Worm (Caenorhabditis elegans) whole organism, L1 larva: ENCODE data around the gene Y71H2AM.14.
"Not testable (repeated sequence)": the region's sequence is repeated elsewhere in the genome, so short reads cannot be mapped to it uniquely, and the experiment has no call there.

Experiments used
- C04F5.9 ChIP-seq: sonication (generic microtip); optimal IDR thresholded peaks from 2 replicates; lab custom pipeline; 2016; ENCODE audit warnings: missing genetic modification characterization, missing compliant biosample characterization
- C16A3.4 ChIP-seq: fragments of 150-350 bp; optimal IDR thresholded peaks from 2 replicates; lab custom pipeline; 2014; ENCODE audit warnings: missing biosample characterization, missing genetic modification characterization
- F16B12.6 ChIP-seq: fragments of 150-350 bp; optimal IDR thresholded peaks from 2 replicates; lab custom pipeline; 2014; ENCODE audit warnings: missing biosample characterization, missing genetic modification characterization
- ama-1 ChIP-seq: fragments of 150-350 bp; optimal IDR thresholded peaks from 2 replicates; lab custom pipeline; 2014
- blmp-1 ChIP-seq: fragments of 150-350 bp; optimal IDR thresholded peaks from 2 replicates; lab custom pipeline; 2014; ENCODE audit warnings: missing biosample characterization, missing genetic modification characterization
- ceh-63 ChIP-seq: fragments of 200-800 bp; sonication (Bioruptor generic); optimal IDR thresholded peaks from 2 replicates; lab custom pipeline; 2018; ENCODE audit warnings: mild to moderate bottlenecking, missing genetic modification characterization, missing compliant biosample characterization
- ceh-82 ChIP-seq, 3 experiments: fragments of 150-350 bp in 1 of 3; sonication (generic microtip) in 2 of 3; optimal IDR thresholded peaks; 2 replicates each; lab custom pipeline; 2014 to 2017; ENCODE audit warnings: missing biosample characterization in 3 of 3, missing genetic modification characterization in 3 of 3
- ceh-88 ChIP-seq: fragments of 200-800 bp; sonication (Bioruptor generic); IDR thresholded peaks from 2 replicates; pipeline ENCODE4 v1.3.6; 2022; ENCODE audit warnings: missing genetic modification characterization, missing compliant biosample characterization
- dpl-1 ChIP-seq, 3 experiments: fragments of 150-350 bp in 2 of 3; sonication (generic microtip) in 1 of 3; optimal IDR thresholded peaks; 2 replicates each; lab custom pipeline; 2014 to 2017; ENCODE audit warnings: missing biosample characterization in 3 of 3, missing genetic modification characterization in 3 of 3, missing genetic modification reagents in 3 of 3
- efl-1 ChIP-seq, 4 experiments: fragments of 150-350 bp; optimal IDR thresholded peaks in 3 of 4; peaks in 1 of 4; 1 replicate in 1 of 4; 2 replicates in 3 of 4; lab custom pipeline; 2014; ENCODE audit warnings: missing biosample characterization in 2 of 4, missing genetic modification characterization in 2 of 4, missing genetic modification reagents in 2 of 4
- efl-3 ChIP-seq: fragments of 200-800 bp; sonication (Bioruptor generic); optimal IDR thresholded peaks from 2 replicates; lab custom pipeline; 2018; ENCODE audit warnings: mild to moderate bottlenecking, missing genetic modification characterization, missing compliant biosample characterization
- egl-13 ChIP-seq: sonication (generic microtip); optimal IDR thresholded peaks from 2 replicates; lab custom pipeline; 2016; ENCODE audit warnings: missing genotype, missing genetic modification reagents, missing genetic modification characterization, missing compliant biosample characterization
- elt-3 ChIP-seq, 6 experiments: fragments of 150-350 bp in 1 of 6; sonication (generic microtip); optimal IDR thresholded peaks; 2 replicates each; lab custom pipeline; 2017 to 2018; ENCODE audit warnings: missing biosample characterization in 6 of 6, missing genetic modification characterization in 6 of 6, inconsistent platforms in 1 of 6
- fkh-4 ChIP-seq: sonication (generic microtip); optimal IDR thresholded peaks from 2 replicates; lab custom pipeline; 2016; ENCODE audit warnings: missing compliant biosample characterization, missing genetic modification characterization, borderline replicate concordance
- fkh-8 ChIP-seq: sonication (generic microtip); optimal IDR thresholded peaks from 2 replicates; lab custom pipeline; 2016; ENCODE audit warnings: mild to moderate bottlenecking, missing genetic modification characterization, missing compliant biosample characterization
- grh-1 ChIP-seq: fragments of 200-800 bp; sonication (Bioruptor generic); IDR thresholded peaks from 2 replicates; pipeline ENCODE4 v1.3.6; 2022; ENCODE audit warnings: missing genetic modification reagents, missing genetic modification characterization, missing compliant biosample characterization
- hlh-4 ChIP-seq: sonication (generic microtip); optimal IDR thresholded peaks from 2 replicates; lab custom pipeline; 2016; ENCODE audit warnings: mild to moderate bottlenecking, missing genetic modification characterization, missing compliant biosample characterization
- hpl-2 ChIP-seq: fragments of 150-350 bp; optimal IDR thresholded peaks from 2 replicates; lab custom pipeline; 2014; ENCODE audit warnings: missing biosample characterization, missing genetic modification reagents, missing genetic modification characterization
- isw-1 ChIP-seq: fragments of 200-800 bp; sonication (Bioruptor generic); IDR thresholded peaks from 2 replicates; pipeline ENCODE4 v1.3.6; 2022; ENCODE audit warnings: missing genetic modification characterization, missing compliant biosample characterization
- lin-13 ChIP-seq: fragments of 150-350 bp; optimal IDR thresholded peaks from 2 replicates; lab custom pipeline; 2014; ENCODE audit warnings: missing biosample characterization, missing genetic modification reagents, missing genetic modification characterization
- lin-15B ChIP-seq: fragments of 150-350 bp; sonication (generic microtip); optimal IDR thresholded peaks from 3 replicates; lab custom pipeline; 2014; ENCODE audit warnings: missing biosample characterization, missing genetic modification characterization
- lin-35 ChIP-seq, 2 experiments: fragments of 150-350 bp; optimal IDR thresholded peaks; 2 replicates each; lab custom pipeline; 2014; ENCODE audit warnings: missing biosample characterization in 2 of 2, missing genetic modification characterization in 2 of 2, missing genetic modification reagents in 2 of 2
- lsy-2 ChIP-seq, 2 experiments: fragments of 150-350 bp; optimal IDR thresholded peaks; 2 replicates each; lab custom pipeline; 2014; ENCODE audit warnings: missing biosample characterization in 2 of 2, missing genetic modification characterization in 2 of 2
- mep-1 ChIP-seq: fragments of 150-350 bp; optimal IDR thresholded peaks from 2 replicates; lab custom pipeline; 2014; ENCODE audit warnings: missing biosample characterization, missing genetic modification characterization
- nhr-11 ChIP-seq: fragments of 150-350 bp; optimal IDR thresholded peaks from 2 replicates; lab custom pipeline; 2014; ENCODE audit warnings: missing biosample characterization, missing genetic modification characterization
- nhr-12 ChIP-seq: sonication (generic microtip); optimal IDR thresholded peaks from 2 replicates; lab custom pipeline; 2017; ENCODE audit warnings: missing biosample characterization, missing genetic modification characterization
- nhr-20 ChIP-seq: sonication (generic microtip); optimal IDR thresholded peaks from 2 replicates; lab custom pipeline; 2016; ENCODE audit warnings: mild to moderate bottlenecking, missing genetic modification characterization, missing compliant biosample characterization
- nhr-47 ChIP-seq: sonication (generic microtip); optimal IDR thresholded peaks from 2 replicates; lab custom pipeline; 2016; ENCODE audit warnings: mild to moderate bottlenecking, missing genetic modification characterization, moderate library complexity, missing compliant biosample characterization
- nhr-71 ChIP-seq: sonication (generic microtip); optimal IDR thresholded peaks from 2 replicates; lab custom pipeline; 2016; ENCODE audit warnings: mild to moderate bottlenecking, missing genetic modification characterization, moderate library complexity, missing compliant biosample characterization
- nhr-77 ChIP-seq: fragments of 150-350 bp; optimal IDR thresholded peaks from 2 replicates; lab custom pipeline; 2014; ENCODE audit warnings: missing biosample characterization, missing genetic modification characterization
- nhr-90 ChIP-seq: sonication (generic microtip); optimal IDR thresholded peaks from 2 replicates; lab custom pipeline; 2016; ENCODE audit warnings: mild to moderate bottlenecking, missing genetic modification characterization, missing compliant biosample characterization; ENCODE audit not compliant: poor library complexity
- pax-3 ChIP-seq: fragments of 200-800 bp; sonication (Bioruptor generic); optimal IDR thresholded peaks from 2 replicates; lab custom pipeline; 2018; ENCODE audit warnings: mild to moderate bottlenecking, missing genetic modification characterization, moderate library complexity, missing compliant biosample characterization
- pqm-1 ChIP-seq: sonication (generic microtip); optimal IDR thresholded peaks from 3 replicates; lab custom pipeline; 2017; ENCODE audit warnings: missing biosample characterization, missing genetic modification characterization
- skn-1 ChIP-seq: fragments of 150-350 bp; optimal IDR thresholded peaks from 2 replicates; lab custom pipeline; 2014; ENCODE audit warnings: missing biosample characterization, missing genetic modification characterization
- snpc-4 ChIP-seq: fragments of 150-350 bp; optimal IDR thresholded peaks from 2 replicates; lab custom pipeline; 2014; ENCODE audit warnings: missing biosample characterization, missing genetic modification characterization
- snu-23 ChIP-seq: sonication (generic microtip); optimal IDR thresholded peaks from 2 replicates; lab custom pipeline; 2016; ENCODE audit warnings: missing genetic modification characterization, missing compliant biosample characterization
- sptf-1 ChIP-seq: fragments of 150-350 bp; optimal IDR thresholded peaks from 2 replicates; lab custom pipeline; 2014; ENCODE audit warnings: missing biosample characterization, missing genetic modification characterization
- swsn-7 ChIP-seq: sonication (generic microtip); optimal IDR thresholded peaks from 2 replicates; lab custom pipeline; 2016; ENCODE audit warnings: missing genetic modification characterization, missing compliant biosample characterization
- tbx-2 ChIP-seq: sonication (generic microtip); optimal IDR thresholded peaks from 2 replicates; lab custom pipeline; 2016; ENCODE audit warnings: missing genetic modification characterization, missing compliant biosample characterization
- unc-130 ChIP-seq: fragments of 150-350 bp; optimal IDR thresholded peaks from 2 replicates; lab custom pipeline; 2017; ENCODE audit warnings: missing biosample characterization, missing genetic modification characterization, inconsistent platforms
- unc-86 ChIP-seq: sonication (generic microtip); optimal IDR thresholded peaks from 2 replicates; lab custom pipeline; 2016; ENCODE audit warnings: missing genetic modification characterization, missing compliant biosample characterization
- vab-15 ChIP-seq: sonication (generic microtip); optimal IDR thresholded peaks from 2 replicates; lab custom pipeline; 2017; ENCODE audit warnings: missing genotype, mild to moderate bottlenecking, missing genetic modification characterization, missing compliant biosample characterization
- xbp-1 ChIP-seq: sonication (generic microtip); optimal IDR thresholded peaks from 2 replicates; lab custom pipeline; 2016; ENCODE audit warnings: missing genetic modification characterization, missing compliant biosample characterization

The Y71H2AM.14 gene

DNA sequence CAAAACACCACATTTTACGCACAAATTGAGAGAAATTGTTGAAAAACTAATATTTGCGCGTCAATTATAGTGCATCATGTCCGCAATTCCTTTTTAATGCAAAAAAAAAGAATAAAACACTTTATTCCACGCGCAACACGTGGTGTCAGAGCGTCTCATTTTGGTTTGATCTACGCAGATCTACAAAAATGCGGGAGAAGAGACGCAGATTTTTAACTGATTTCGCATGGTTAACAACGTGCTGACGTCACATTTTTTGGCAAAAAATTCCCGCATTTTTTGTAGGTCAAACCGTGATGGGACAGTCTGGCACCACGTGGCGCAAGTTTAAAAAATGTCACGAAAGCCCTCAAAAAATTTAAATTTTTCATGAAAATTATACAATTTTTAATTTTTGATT, 36.2 kb downstream of the Y71H2AM.14 start:
- TF ChIP-seq efl-3 (GFP tag; lab: Kevin White, UChicago), result no peak
- TF ChIP-seq nhr-77, result no peak
- no peak for TF ChIP-seq egl-13 (tag; lab: Kevin White, UChicago)
- TF ChIP-seq nhr-47 (tag; lab: Kevin White, UChicago), result no peak
- no peak for TF ChIP-seq fkh-4 (tag; lab: Kevin White, UChicago)
- TF ChIP-seq vab-15 (tag; lab: Kevin White, UChicago), result no peak
- no peak for TF ChIP-seq nhr-12
- TF ChIP-seq pax-3 (tag; lab: Kevin White, UChicago), result no peak
- no peak for TF ChIP-seq hpl-2
- no peak for TF ChIP-seq C16A3.4 (tag; lab: Kevin White, UChicago)
- no peak for TF ChIP-seq fkh-8
- no peak for TF ChIP-seq ceh-63 (GFP tag; lab: Kevin White, UChicago)
- TF ChIP-seq tbx-2, result no peak
- TF ChIP-seq ama-1 (lab: Kevin White, UChicago), result no peak
- no peak for TF ChIP-seq unc-130 (tag; lab: Kevin White, UChicago)
- TF ChIP-seq grh-1 (GFP tag; lab: Robert Waterston, UW), result no peak
- TF ChIP-seq nhr-20 (tag; lab: Kevin White, UChicago), result no peak
- TF ChIP-seq lin-15B (tag; lab: Kevin White, UChicago), result no peak
- no peak for TF ChIP-seq dpl-1 (GFP tag; optimal IDR thresholded peaks at IDR 0.05; lab: Kevin White, UChicago)
- TF ChIP-seq pqm-1 (tag; lab: Kevin White, UChicago), result no peak

DNA sequence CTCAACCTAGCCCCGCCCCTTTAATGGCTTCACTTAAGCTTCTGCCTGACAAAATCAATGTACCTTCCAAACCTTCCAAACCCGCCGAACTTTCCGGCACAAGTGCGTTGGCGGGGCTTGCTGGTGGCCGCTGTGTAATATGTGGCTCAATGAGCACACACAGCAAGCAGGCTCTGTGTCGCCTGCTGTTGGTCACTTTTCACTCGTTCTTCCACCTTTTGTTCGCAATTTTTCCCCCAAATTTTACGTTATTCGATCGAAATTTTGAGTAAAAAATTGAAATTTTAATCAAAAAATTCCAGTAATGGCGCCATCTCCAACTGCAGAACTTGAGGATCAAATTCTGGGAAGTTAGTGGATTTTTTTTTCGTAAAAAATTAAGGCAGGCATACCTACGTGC, 45.8 kb downstream of the Y71H2AM.14 start, which contains the start of gene set-27:
Gene set-27, plus strand, starts transcription at position 301 of the 400 bp plus-strand sequence.
- TF ChIP-seq efl-1 (optimal IDR thresholded peaks at IDR 0.05; lab: Kevin White, UChicago), result no peak
- peak in 1 of 2 experiments; percentile 31 for TF ChIP-seq efl-1 (GFP tag; optimal IDR thresholded peaks at IDR 0.05 in 1 of 2; lab: Kevin White, UChicago)
- TF ChIP-seq elt-3 (tag; optimal IDR thresholded peaks at IDR 0.05; lab: Kevin White, UChicago), result no peak
- TF ChIP-seq, all 84 proteins: peak for 1

DNA sequence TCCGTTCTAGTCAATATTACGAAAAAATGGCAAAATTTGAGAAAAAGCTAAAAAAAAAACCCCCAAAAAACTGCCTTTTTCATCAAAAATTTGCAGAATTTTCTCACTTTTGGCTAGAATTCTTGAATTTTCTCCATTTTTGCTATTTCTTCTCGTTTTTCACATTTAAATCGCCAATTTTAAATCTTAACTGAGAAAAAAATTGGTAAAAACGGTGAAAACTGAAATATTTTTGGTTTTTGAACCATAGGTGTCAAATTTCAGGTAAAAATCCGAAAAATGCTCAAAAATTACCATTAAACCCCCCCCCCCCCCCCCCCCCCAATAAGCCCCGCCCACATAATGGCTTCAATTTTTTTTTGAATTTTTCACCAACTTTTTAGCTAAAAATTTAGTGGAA, 47.1 kb downstream of the Y71H2AM.14 start, which contains the start of gene cox-6B:
Gene cox-6B, plus strand, starts transcription at position 301 of the 400 bp plus-strand sequence.
- TF ChIP-seq hlh-4 (tag; lab: Kevin White, UChicago); nhr-90 (tag; lab: Kevin White, UChicago); ama-1 (lab: Kevin White, UChicago): not testable (repeated sequence)

DNA sequence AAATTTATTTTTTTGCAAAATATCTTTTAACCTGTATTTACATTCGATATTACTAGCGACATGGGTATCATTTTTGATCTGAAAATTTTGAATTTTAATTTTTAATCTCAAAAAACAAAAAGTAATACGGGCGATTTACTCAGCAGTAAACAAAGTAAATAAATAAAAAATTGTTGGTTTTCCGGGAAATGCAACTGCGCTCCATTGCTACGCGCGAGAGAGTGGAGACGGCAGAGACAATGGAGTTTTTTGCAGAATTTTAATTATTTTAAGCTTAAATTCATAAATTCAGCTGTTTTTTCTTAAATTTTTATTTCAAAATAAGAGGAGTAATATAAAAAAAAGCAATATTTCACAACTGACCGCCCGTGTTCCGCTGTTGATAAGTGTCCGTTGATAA, 47.7 kb downstream of the Y71H2AM.14 start, which contains the start of gene slc-30A9:
Gene slc-30A9, minus strand, starts transcription at position 78 of the 400 bp plus-strand sequence.
- no peak for TF ChIP-seq C04F5.9 (tag; lab: Kevin White, UChicago)
- peak; percentile 19 for TF ChIP-seq nhr-20 (tag; lab: Kevin White, UChicago)
- TF ChIP-seq skn-1 (tag; lab: Kevin White, UChicago), result peak; percentile 31
- TF ChIP-seq swsn-7 (tag; lab: Kevin White, UChicago), result peak; percentile 39
- no peak for TF ChIP-seq ceh-88 (GFP tag; lab: Robert Waterston, UW)
- TF ChIP-seq isw-1 (GFP tag; lab: Robert Waterston, UW), result peak; percentile 10; the same call in 1 of the 2 replicates
- peak; percentile 11 to 61 (median 28) for TF ChIP-seq dpl-1 (GFP tag; optimal IDR thresholded peaks at IDR 0.05; lab: Kevin White, UChicago)
- TF ChIP-seq fkh-8, result no peak
- TF ChIP-seq blmp-1 (tag; lab: Kevin White, UChicago), result peak; percentile 39
- TF ChIP-seq lin-13 (GFP tag; lab: Kevin White, UChicago), result peak; percentile 35
- no peak for TF ChIP-seq grh-1 (GFP tag; lab: Robert Waterston, UW)
- TF ChIP-seq xbp-1 (tag; lab: Kevin White, UChicago), result peak; percentile 31
- TF ChIP-seq efl-1 (optimal IDR thresholded peaks at IDR 0.05; lab: Kevin White, UChicago), result peak; percentile 51 to 56
- TF ChIP-seq efl-1 (GFP tag; optimal IDR thresholded peaks at IDR 0.05 in 1 of 2; lab: Kevin White, UChicago), result peak; percentile 62 to 94
- TF ChIP-seq lin-35 (GFP tag; optimal IDR thresholded peaks at IDR 0.05; lab: Kevin White, UChicago), result peak; percentile 35 to 50
- peak; percentile 9 to 57 (median 41) for TF ChIP-seq ceh-82 (tag; optimal IDR thresholded peaks at IDR 0.05; lab: Kevin White, UChicago)
- TF ChIP-seq C16A3.4 (tag; lab: Kevin White, UChicago), result peak; percentile 33
- TF ChIP-seq sptf-1 (tag; lab: Kevin White, UChicago), result no peak
- TF ChIP-seq egl-13 (tag; lab: Kevin White, UChicago), result peak; percentile 79
- peak; percentile 61 to 71 for TF ChIP-seq lsy-2 (tag; optimal IDR thresholded peaks at IDR 0.05; lab: Kevin White, UChicago)
- peak; percentile 76 for TF ChIP-seq mep-1 (tag; lab: Kevin White, UChicago)
- TF ChIP-seq tbx-2, result peak; percentile 15
- peak; percentile 59 for TF ChIP-seq lin-15B (tag; lab: Kevin White, UChicago)
- TF ChIP-seq nhr-11, result no peak
- TF ChIP-seq nhr-77, result peak; percentile 14
- TF ChIP-seq unc-86 (tag; lab: Kevin White, UChicago), result peak; percentile 27
- TF ChIP-seq snu-23 (GFP tag; lab: Kevin White, UChicago), result peak; percentile 57
- peak; percentile 42 for TF ChIP-seq nhr-47 (tag; lab: Kevin White, UChicago)
- no peak for TF ChIP-seq snpc-4 (tag; lab: Kevin White, UChicago)
- peak; percentile 63 for TF ChIP-seq nhr-71 (tag; lab: Kevin White, UChicago)
- peak; percentile 50 for TF ChIP-seq F16B12.6 (tag; lab: Kevin White, UChicago)
- TF ChIP-seq elt-3 (tag; optimal IDR thresholded peaks at IDR 0.05; lab: Kevin White, UChicago), result peak in 1 of 6 experiments; percentile 0
